Fruit fly (Drosophila melanogaster) whole organism, embryonic: ENCODE data around the gene amon.

Experiments used
- Abd-B ChIP-seq: fragments of 200-800 bp; sonication (Bioruptor generic); optimal IDR thresholded peaks from 2 replicates; lab custom pipeline; 2018; ENCODE audit warnings: missing biosample characterization, mild to moderate bottlenecking, missing genetic modification characterization, moderate library complexity
- CG12769 ChIP-seq: fragments of 200-800 bp; sonication (Bioruptor generic); optimal IDR thresholded peaks from 2 replicates; lab custom pipeline; 2019; ENCODE audit warnings: missing biosample characterization, mild to moderate bottlenecking, missing genetic modification characterization, moderate library complexity
- CG12942 ChIP-seq: fragments of 200-800 bp; sonication (Bioruptor generic); optimal IDR thresholded peaks from 3 replicates; lab custom pipeline; 2016; ENCODE audit warnings: missing biosample characterization, missing genetic modification characterization
- CG14710 ChIP-seq: fragments of 200-800 bp; sonication (Bioruptor generic); optimal IDR thresholded peaks from 3 replicates; lab custom pipeline; 2019; ENCODE audit warnings: missing biosample characterization, mild to moderate bottlenecking, missing genetic modification characterization, moderate library complexity
- CG16863 ChIP-seq: fragments of 200-800 bp; sonication (Bioruptor generic); optimal IDR thresholded peaks from 3 replicates; lab custom pipeline; 2016; ENCODE audit warnings: missing biosample characterization, missing genetic modification characterization
- CG17802 ChIP-seq: fragments of 200-800 bp; sonication (Bioruptor generic); optimal IDR thresholded peaks from 2 replicates; lab custom pipeline; 2018; ENCODE audit warnings: missing biosample characterization, mild to moderate bottlenecking, missing genetic modification characterization, moderate library complexity
- CG2120 ChIP-seq: fragments of 200-800 bp; sonication (Bioruptor generic); optimal IDR thresholded peaks from 3 replicates; lab custom pipeline; 2016; ENCODE audit warnings: missing biosample characterization, missing genetic modification characterization
- CG2678 ChIP-seq: fragments of 200-800 bp; sonication (Bioruptor generic); optimal IDR thresholded peaks from 3 replicates; lab custom pipeline; 2019; ENCODE audit warnings: missing biosample characterization, mild to moderate bottlenecking, missing genetic modification characterization, moderate library complexity
- CG3407 ChIP-seq: fragments of 200-800 bp; sonication (Bioruptor generic); optimal IDR thresholded peaks from 2 replicates; lab custom pipeline; 2018; ENCODE audit warnings: missing biosample characterization, mild to moderate bottlenecking, missing genetic modification characterization
- CG4730 ChIP-seq: fragments of 200-800 bp; sonication (Bioruptor generic); IDR thresholded peaks from 2 replicates; pipeline ENCODE4 v1.3.6; 2022; ENCODE audit warnings: missing biosample characterization, missing genetic modification characterization
- CG5180 ChIP-seq: fragments of 200-800 bp; sonication (Bioruptor generic); optimal IDR thresholded peaks from 3 replicates; lab custom pipeline; 2017; ENCODE audit warnings: missing biosample characterization, missing genetic modification characterization, mild to moderate bottlenecking, moderate library complexity, missing genetic modification reagents
- CG5245 ChIP-seq: fragments of 200-800 bp; sonication (Bioruptor generic); optimal IDR thresholded peaks from 3 replicates; lab custom pipeline; 2016; ENCODE audit warnings: missing biosample characterization, missing genetic modification characterization
- CG7987 ChIP-seq: fragments of 200-800 bp; sonication (Bioruptor generic); optimal IDR thresholded peaks from 2 replicates; lab custom pipeline; 2018; ENCODE audit warnings: missing biosample characterization, mild to moderate bottlenecking, missing genetic modification characterization, moderate library complexity
- CG8478 ChIP-seq: fragments of >200 bp; optimal IDR thresholded peaks from 2 replicates; lab custom pipeline; 2018
- Camta ChIP-seq: fragments of 200-800 bp; sonication (Bioruptor generic); optimal IDR thresholded peaks from 2 replicates; lab custom pipeline; 2016; ENCODE audit warnings: missing biosample characterization, missing genetic modification characterization
- CoRest ChIP-seq: fragments of 200-800 bp; sonication (Bioruptor generic); optimal IDR thresholded peaks from 3 replicates; lab custom pipeline; 2018; ENCODE audit warnings: missing biosample characterization, mild to moderate bottlenecking, missing genetic modification characterization, moderate library complexity
- D ChIP-seq, 2 experiments: fragments of 200-800 bp in 1 of 2; fragments of >200 bp in 1 of 2; sonication (Bioruptor generic) in 1 of 2; optimal IDR thresholded peaks; 2 replicates in 1 of 2; 3 replicates in 1 of 2; lab custom pipeline; 2017; ENCODE audit warnings: mild to moderate bottlenecking in 1 of 2, missing biosample characterization in 1 of 2, missing genetic modification characterization in 1 of 2, missing genetic modification reagents in 1 of 2
- Deaf1 ChIP-seq: fragments of 200-800 bp; optimal IDR thresholded peaks from 3 replicates; lab custom pipeline; 2019; ENCODE audit warnings: missing biosample characterization, mild to moderate bottlenecking, missing genetic modification characterization, moderate library complexity
- Dfd ChIP-seq, 2 experiments: fragments of >200 bp; optimal IDR thresholded peaks; 2 replicates each; lab custom pipeline; 2017; ENCODE audit warnings: missing biosample characterization in 2 of 2, missing genetic modification characterization in 2 of 2
- Dp ChIP-seq: fragments of 200-800 bp; sonication (Bioruptor generic); optimal IDR thresholded peaks from 2 replicates; lab custom pipeline; 2018; ENCODE audit warnings: missing biosample characterization, mild to moderate bottlenecking, missing genetic modification characterization, moderate library complexity
- Elba2 ChIP-seq: fragments of 200-800 bp; sonication (Bioruptor generic); optimal IDR thresholded peaks from 3 replicates; lab custom pipeline; 2016; ENCODE audit warnings: missing biosample characterization, missing genetic modification characterization
- HHEX ChIP-seq: fragments of 200-800 bp; sonication (Bioruptor generic); optimal IDR thresholded peaks from 3 replicates; lab custom pipeline; 2017; ENCODE audit warnings: missing biosample characterization, mild to moderate bottlenecking, missing genetic modification characterization, missing genetic modification reagents
- HLH54F ChIP-seq: fragments of 200-800 bp; sonication (Bioruptor generic); optimal IDR thresholded peaks from 3 replicates; lab custom pipeline; 2016; ENCODE audit warnings: missing biosample characterization, missing genetic modification characterization
- HLHmδ ChIP-seq: fragments of 200-800 bp; sonication (Bioruptor generic); optimal IDR thresholded peaks from 2 replicates; lab custom pipeline; 2018; ENCODE audit warnings: missing biosample characterization, mild to moderate bottlenecking, missing genetic modification characterization, moderate library complexity
- Hr39 ChIP-seq: fragments of >200 bp; optimal IDR thresholded peaks from 2 replicates; lab custom pipeline; 2017
- Lhr ChIP-seq: fragments of 200-800 bp; sonication (Bioruptor generic); optimal IDR thresholded peaks from 3 replicates; lab custom pipeline; 2017; ENCODE audit warnings: mild to moderate bottlenecking, missing biosample characterization, missing genetic modification reagents, missing genetic modification characterization
- Myb ChIP-seq: fragments of 200-800 bp; sonication (Bioruptor generic); optimal IDR thresholded peaks from 2 replicates; lab custom pipeline; 2016; ENCODE audit warnings: missing biosample characterization, missing genetic modification characterization
- Six4 ChIP-seq: fragments of 200-800 bp; sonication (Bioruptor generic); optimal IDR thresholded peaks from 2 replicates; lab custom pipeline; 2016; ENCODE audit warnings: missing biosample characterization, missing genetic modification characterization
- Sry-δ ChIP-seq: fragments of 200-800 bp; sonication (Bioruptor generic); optimal IDR thresholded peaks from 2 replicates; lab custom pipeline; 2016; ENCODE audit warnings: missing biosample characterization, missing genetic modification characterization
- Trl ChIP-seq, 3 experiments: fragments of >200 bp in 2 of 3; fragments of 200-800 bp in 1 of 3; sonication (Bioruptor generic) in 1 of 3; optimal IDR thresholded peaks; 2 replicates in 1 of 3; 3 replicates in 2 of 3; lab custom pipeline; 2016 to 2017; ENCODE audit warnings: missing biosample characterization in 1 of 3, missing genetic modification characterization in 1 of 3
- br ChIP-seq: fragments of >200 bp; optimal IDR thresholded peaks from 2 replicates; lab custom pipeline; 2017
- chif ChIP-seq, 2 experiments: fragments of 200-800 bp; sonication (Bioruptor generic); optimal IDR thresholded peaks; 3 replicates each; lab custom pipeline; 2016; ENCODE audit warnings: missing biosample characterization in 2 of 2, missing genetic modification characterization in 2 of 2
- crp ChIP-seq, 2 experiments: fragments of 200-800 bp; sonication (Bioruptor generic); optimal IDR thresholded peaks; 2 replicates in 1 of 2; 3 replicates in 1 of 2; lab custom pipeline; 2017; ENCODE audit warnings: missing biosample characterization in 2 of 2, missing genetic modification characterization in 2 of 2, mild to moderate bottlenecking in 1 of 2, moderate library complexity in 1 of 2
- danr ChIP-seq: fragments of 200-800 bp; sonication (Bioruptor generic); IDR thresholded peaks from 2 replicates; pipeline ENCODE4 v1.3.6; 2022; ENCODE audit warnings: missing biosample characterization, missing genetic modification characterization
- dati ChIP-seq: fragments of 200-800 bp; sonication (Bioruptor generic); IDR thresholded peaks from 2 replicates; pipeline ENCODE4 v1.3.6; 2022; ENCODE audit warnings: missing biosample characterization, missing genetic modification characterization
- dysf ChIP-seq: fragments of 200-800 bp; sonication (Bioruptor generic); IDR thresholded peaks from 3 replicates; pipeline ENCODE4 v1.3.6; 2022; ENCODE audit warnings: missing biosample characterization, missing genetic modification characterization
- emc ChIP-seq: fragments of 200-800 bp; sonication (Bioruptor generic); optimal IDR thresholded peaks from 2 replicates; lab custom pipeline; 2016; ENCODE audit warnings: missing biosample characterization, missing genetic modification characterization
- exex ChIP-seq: fragments of 200-800 bp; sonication (Bioruptor generic); optimal IDR thresholded peaks from 4 replicates; lab custom pipeline; 2018; ENCODE audit warnings: missing biosample characterization, mild to moderate bottlenecking, missing genetic modification characterization, moderate library complexity
- fu2 ChIP-seq: fragments of 200-800 bp; sonication (Bioruptor generic); optimal IDR thresholded peaks from 2 replicates; lab custom pipeline; 2016; ENCODE audit warnings: missing biosample characterization, missing genetic modification characterization
- h ChIP-seq: fragments of >200 bp; optimal IDR thresholded peaks from 2 replicates; lab custom pipeline; 2017
- insv ChIP-seq, 2 experiments: fragments of 200-800 bp; sonication (Bioruptor generic); optimal IDR thresholded peaks; 3 replicates each; lab custom pipeline; 2016 to 2018; ENCODE audit warnings: missing biosample characterization in 2 of 2, missing genetic modification characterization in 2 of 2
- lab ChIP-seq: fragments of 200-800 bp; sonication (Bioruptor generic); optimal IDR thresholded peaks from 3 replicates; lab custom pipeline; 2017; ENCODE audit warnings: missing biosample characterization, missing genetic modification characterization, mild to moderate bottlenecking, moderate library complexity, missing genetic modification reagents
- scrt ChIP-seq: fragments of 200-800 bp; sonication (Bioruptor generic); optimal IDR thresholded peaks from 2 replicates; lab custom pipeline; 2018; ENCODE audit warnings: missing biosample characterization, mild to moderate bottlenecking, missing genetic modification characterization, moderate library complexity
- sim ChIP-seq: fragments of 200-800 bp; sonication (Bioruptor generic); IDR thresholded peaks from 2 replicates; pipeline ENCODE4 v1.3.6; 2022; ENCODE audit warnings: missing biosample characterization, missing genetic modification characterization
- sima ChIP-seq: fragments of 200-800 bp; sonication (Bioruptor generic); optimal IDR thresholded peaks from 2 replicates; lab custom pipeline; 2016; ENCODE audit warnings: missing biosample characterization, missing genetic modification characterization
- tll ChIP-seq, 2 experiments: fragments of 200-800 bp in 1 of 2; fragments of >200 bp in 1 of 2; sonication (Bioruptor generic) in 1 of 2; optimal IDR thresholded peaks; 2 replicates each; lab custom pipeline; 2017 to 2019; ENCODE audit warnings: missing biosample characterization in 2 of 2, missing genetic modification characterization in 2 of 2, mild to moderate bottlenecking in 1 of 2, moderate library complexity in 1 of 2
- trem ChIP-seq: fragments of 200-800 bp; optimal IDR thresholded peaks from 3 replicates; lab custom pipeline; 2019; ENCODE audit warnings: missing biosample characterization, mild to moderate bottlenecking, missing genetic modification characterization, moderate library complexity
- vfl ChIP-seq: fragments of 200-800 bp; sonication (Bioruptor generic); optimal IDR thresholded peaks from 2 replicates; lab custom pipeline; 2016; ENCODE audit warnings: missing biosample characterization, missing genetic modification characterization
- zen ChIP-seq: fragments of 200-800 bp; sonication (Bioruptor generic); optimal IDR thresholded peaks from 3 replicates; lab custom pipeline; 2018; ENCODE audit warnings: missing biosample characterization, mild to moderate bottlenecking, missing genetic modification characterization, moderate library complexity
- zen2 ChIP-seq: fragments of 200-800 bp; sonication (Bioruptor generic); IDR thresholded peaks from 3 replicates; pipeline ENCODE4 v1.3.6; 2022; ENCODE audit warnings: missing biosample characterization, missing genetic modification characterization; ENCODE audit not compliant: partially characterized antibody
- zfh1 ChIP-seq: fragments of 200-800 bp; sonication (Bioruptor generic); IDR thresholded peaks from 3 replicates; pipeline ENCODE4 v1.3.6; 2022; ENCODE audit warnings: missing biosample characterization, missing genetic modification characterization

Gene amon

dm6 chr3R:26654594-26654993, 59.4 kb downstream of the amon start (continued):
- TF ChIP-seq exex (tag; lab: Kevin White, UChicago): no peak
- 0 out of 3 replicates have a peak, but pooled peaks have one; percentile 11 for TF ChIP-seq zfh1
- no peak for TF ChIP-seq CG8478 (lab: Kevin White, UChicago)
- no peak for TF ChIP-seq CG14710 (tag; lab: Kevin White, UChicago)
- no peak for TF ChIP-seq crp (GFP tag; optimal IDR thresholded peaks at IDR 0.05; lab: Kevin White, UChicago)
- TF ChIP-seq CG2120 (GFP tag; lab: Kevin White, UChicago): peak; percentile 59
- TF ChIP-seq insv (GFP tag; optimal IDR thresholded peaks at IDR 0.05; lab: Kevin White, UChicago): no peak
- peak; percentile 41 for TF ChIP-seq CG4730 (GFP tag; lab: Robert Waterston, UW)
- peak; percentile 15; the same call in 1 of the 2 replicates for TF ChIP-seq danr (GFP tag; lab: Robert Waterston, UW)
- TF ChIP-seq CoRest (tag; lab: Kevin White, UChicago): peak; percentile 26
- no peak for TF ChIP-seq Hr39 (lab: Kevin White, UChicago)
- no peak for TF ChIP-seq emc (GFP tag; lab: Kevin White, UChicago)
- TF ChIP-seq CG5180 (GFP tag; lab: Kevin White, UChicago): peak; percentile 31
- TF ChIP-seq dysf (GFP tag; lab: Robert Waterston, UW): peak; percentile 77
- no peak for TF ChIP-seq h
- no peak for TF ChIP-seq Trl (optimal IDR thresholded peaks at IDR 0.05; lab: Kevin White, UChicago)
- TF ChIP-seq Trl (GFP tag; optimal IDR thresholded peaks at IDR 0.05; lab: Kevin White, UChicago): peak; percentile 41
- no peak for TF ChIP-seq zen (tag; lab: Kevin White, UChicago)
- TF ChIP-seq scrt (GFP tag; lab: Kevin White, UChicago): peak; percentile 46
- peak; percentile 10 to 25 for TF ChIP-seq chif (GFP tag; optimal IDR thresholded peaks at IDR 0.05; lab: Kevin White, UChicago)
- 0 out of 2 replicates have a peak, but pooled peaks have one; percentile 14 for TF ChIP-seq sim (GFP tag; lab: Robert Waterston, UW)
- peak; percentile 30 for TF ChIP-seq CG5245 (GFP tag; lab: Kevin White, UChicago)
- no peak for TF ChIP-seq trem (tag; lab: Kevin White, UChicago)
- TF ChIP-seq HHEX: peak; percentile 58
- TF ChIP-seq CG12942: peak; percentile 11
- no peak for TF ChIP-seq br (lab: Kevin White, UChicago)
- peak; percentile 34 for TF ChIP-seq CG12769 (tag; lab: Kevin White, UChicago)
- no peak for TF ChIP-seq CG17802
- TF ChIP-seq Camta (GFP tag; lab: Kevin White, UChicago): peak; percentile 46
- TF ChIP-seq Abd-B (GFP tag; lab: Kevin White, UChicago): peak; percentile 31
- no peak for TF ChIP-seq Deaf1 (tag; lab: Kevin White, UChicago)
- TF ChIP-seq Lhr: no peak
- TF ChIP-seq HLH54F (GFP tag; lab: Kevin White, UChicago): peak; percentile 44
- no peak for TF ChIP-seq CG7987 (GFP tag; lab: Kevin White, UChicago)
- no peak for TF ChIP-seq CG16863 (GFP tag; lab: Kevin White, UChicago)
- no peak for TF ChIP-seq Sry-δ (GFP tag; lab: Kevin White, UChicago)
- peak; percentile 32 for TF ChIP-seq Myb (GFP tag; lab: Kevin White, UChicago)
- TF ChIP-seq Dp: no peak
- TF ChIP-seq zen2 (GFP tag; lab: Robert Waterston, UW): no peak
- TF ChIP-seq vfl: peak; percentile 26
- peak; percentile 7 for TF ChIP-seq fu2 (GFP tag; lab: Kevin White, UChicago)
- TF ChIP-seq Elba2 (GFP tag; lab: Kevin White, UChicago): no peak
- no peak for TF ChIP-seq tll (GFP tag; optimal IDR thresholded peaks at IDR 0.05; lab: Kevin White, UChicago)
- TF ChIP-seq CG2678 (tag; lab: Kevin White, UChicago): peak; percentile 64
- TF ChIP-seq Six4 (GFP tag; lab: Kevin White, UChicago): no peak
- no peak for TF ChIP-seq Dfd (GFP tag; optimal IDR thresholded peaks at IDR 0.05; lab: Kevin White, UChicago)
- TF ChIP-seq CG3407: peak; percentile 4
- peak; percentile 74 for TF ChIP-seq lab
- no peak for TF ChIP-seq dati (GFP tag; lab: Robert Waterston, UW)
- TF ChIP-seq sima: no peak
- TF ChIP-seq D (optimal IDR thresholded peaks at IDR 0.05; lab: Kevin White, UChicago): no peak
- peak; percentile 16 for TF ChIP-seq D (GFP tag; optimal IDR thresholded peaks at IDR 0.05; lab: Kevin White, UChicago)
- no peak for TF ChIP-seq HLHmδ (GFP tag; lab: Kevin White, UChicago)
